Worm (Caenorhabditis elegans) whole organism, L3 larva: ENCODE data around the gene C34D4.10.
A peak's percentile ranks its signal among the peaks of the same experiment; 100 is the strongest.

Experiments
- R02D3.7 ChIP-seq: fragments of 150-350 bp; optimal IDR thresholded peaks from 2 replicates; lab custom pipeline; 2014; ENCODE audit warnings: missing biosample characterization, missing genetic modification characterization
- ZK546.5 ChIP-seq: sonication (generic microtip); optimal IDR thresholded peaks from 2 replicates; lab custom pipeline; 2017; ENCODE audit warnings: missing biosample characterization, missing genetic modification characterization
- aly-2 ChIP-seq: fragments of 150-350 bp; optimal IDR thresholded peaks from 2 replicates; lab custom pipeline; 2014; ENCODE audit warnings: missing biosample characterization, missing genetic modification characterization
- ama-1 ChIP-seq: fragments of 150-350 bp; optimal IDR thresholded peaks from 2 replicates; lab custom pipeline; 2018
- ceh-16 ChIP-seq: sonication (generic microtip); optimal IDR thresholded peaks from 2 replicates; lab custom pipeline; 2017; ENCODE audit warnings: missing biosample characterization, missing genetic modification characterization
- ceh-82 ChIP-seq: fragments of 150-350 bp; optimal IDR thresholded peaks from 2 replicates; lab custom pipeline; 2014; ENCODE audit warnings: missing biosample characterization, missing genetic modification characterization
- daf-12 ChIP-seq: fragments of 150-350 bp; optimal IDR thresholded peaks from 2 replicates; lab custom pipeline; 2014; ENCODE audit warnings: missing biosample characterization, missing genetic modification reagents, missing genetic modification characterization
- egl-27 ChIP-seq: sonication (generic microtip); optimal IDR thresholded peaks from 4 replicates; lab custom pipeline; 2017; ENCODE audit warnings: missing biosample characterization, missing genetic modification reagents, missing genetic modification characterization
- egl-5 ChIP-seq: fragments of 150-350 bp; optimal IDR thresholded peaks from 2 replicates; lab custom pipeline; 2017; ENCODE audit warnings: missing biosample characterization, missing genetic modification reagents, missing genetic modification characterization, inconsistent platforms
- elt-2 ChIP-seq: sonication (generic microtip); optimal IDR thresholded peaks from 2 replicates; lab custom pipeline; 2016; ENCODE audit warnings: missing genetic modification reagents, mild to moderate bottlenecking, missing genetic modification characterization, missing compliant biosample characterization
- elt-3 ChIP-seq, 3 experiments: fragments of 150-350 bp in 1 of 3; sonication (generic microtip) in 2 of 3; optimal IDR thresholded peaks; 2 replicates in 2 of 3; 4 replicates in 1 of 3; lab custom pipeline; 2014 to 2017; ENCODE audit warnings: missing biosample characterization in 3 of 3, missing genetic modification characterization in 3 of 3
- eor-1 ChIP-seq, 2 experiments: fragments of 150-350 bp; optimal IDR thresholded peaks; 2 replicates each; lab custom pipeline; 2014 to 2018; ENCODE audit warnings: missing biosample characterization in 2 of 2, missing genetic modification characterization in 2 of 2
- fkh-10 ChIP-seq: sonication (generic microtip); optimal IDR thresholded peaks from 2 replicates; lab custom pipeline; 2017; ENCODE audit warnings: missing biosample characterization, missing genetic modification reagents, missing genetic modification characterization
- fos-1 ChIP-seq: fragments of 150-350 bp; optimal IDR thresholded peaks from 2 replicates; lab custom pipeline; 2014; ENCODE audit warnings: missing biosample characterization, missing genetic modification characterization
- hmg-11 ChIP-seq: sonication (generic microtip); optimal IDR thresholded peaks from 2 replicates; lab custom pipeline; 2016; ENCODE audit warnings: missing genetic modification characterization, missing compliant biosample characterization
- jun-1 ChIP-seq: fragments of 150-350 bp; optimal IDR thresholded peaks from 2 replicates; lab custom pipeline; 2014; ENCODE audit warnings: missing biosample characterization, missing genetic modification reagents, missing genetic modification characterization
- lin-15B ChIP-seq: fragments of 150-350 bp; optimal IDR thresholded peaks from 2 replicates; lab custom pipeline; 2014; ENCODE audit warnings: missing biosample characterization, missing genetic modification characterization
- lin-39 ChIP-seq: fragments of 150-350 bp; optimal IDR thresholded peaks from 2 replicates; lab custom pipeline; 2018; ENCODE audit warnings: missing biosample characterization, missing genetic modification reagents, missing genetic modification characterization
- lsy-12 ChIP-seq: sonication (generic microtip); optimal IDR thresholded peaks from 2 replicates; lab custom pipeline; 2016; ENCODE audit warnings: mild to moderate bottlenecking, missing genetic modification characterization, missing compliant biosample characterization
- nfya-1 ChIP-seq: sonication (generic microtip); optimal IDR thresholded peaks from 2 replicates; lab custom pipeline; 2017; ENCODE audit warnings: missing genetic modification characterization, mild to moderate bottlenecking, missing compliant biosample characterization, antibody characterized with exemption, moderate library complexity; ENCODE audit not compliant: insufficient read depth
- nhr-11 ChIP-seq: fragments of 150-350 bp; optimal IDR thresholded peaks from 2 replicates; lab custom pipeline; 2014; ENCODE audit warnings: missing biosample characterization, missing genetic modification characterization
- nhr-12 ChIP-seq: fragments of 150-350 bp; optimal IDR thresholded peaks from 2 replicates; lab custom pipeline; 2014; ENCODE audit warnings: missing biosample characterization, missing genetic modification characterization
- nhr-23 ChIP-seq: fragments of 150-350 bp; optimal IDR thresholded peaks from 2 replicates; lab custom pipeline; 2014; ENCODE audit warnings: missing biosample characterization, missing genetic modification reagents, missing genetic modification characterization
- nhr-237 ChIP-seq: fragments of 150-350 bp; optimal IDR thresholded peaks from 2 replicates; lab custom pipeline; 2014; ENCODE audit warnings: missing biosample characterization, missing genetic modification characterization
- nhr-25 ChIP-seq: sonication (generic microtip); optimal IDR thresholded peaks from 2 replicates; lab custom pipeline; 2017; ENCODE audit warnings: missing biosample characterization, missing genetic modification characterization
- nhr-28 ChIP-seq: fragments of 150-350 bp; optimal IDR thresholded peaks from 2 replicates; lab custom pipeline; 2014; ENCODE audit warnings: missing biosample characterization, missing genetic modification characterization
- nhr-43 ChIP-seq: sonication (generic microtip); optimal IDR thresholded peaks from 2 replicates; lab custom pipeline; 2016; ENCODE audit warnings: mild to moderate bottlenecking, missing genetic modification characterization, missing compliant biosample characterization; ENCODE audit not compliant: poor library complexity, severe bottlenecking
- nhr-76 ChIP-seq: fragments of 150-350 bp; sonication (generic microtip); optimal IDR thresholded peaks from 5 replicates; lab custom pipeline; 2014; ENCODE audit warnings: missing biosample characterization, missing genetic modification characterization
- pha-4 ChIP-seq: fragments of 150-350 bp; optimal IDR thresholded peaks from 2 replicates; lab custom pipeline; 2014; ENCODE audit warnings: missing biosample characterization, missing genetic modification reagents, missing genetic modification characterization
- pqm-1 ChIP-seq: fragments of 150-350 bp; optimal IDR thresholded peaks from 2 replicates; lab custom pipeline; 2017; ENCODE audit warnings: missing biosample characterization, missing genetic modification characterization, inconsistent platforms
- skn-1 ChIP-seq: fragments of 150-350 bp; optimal IDR thresholded peaks from 2 replicates; lab custom pipeline; 2014; ENCODE audit warnings: missing biosample characterization, missing genetic modification characterization
- tbx-2 ChIP-seq: sonication (generic microtip); optimal IDR thresholded peaks from 2 replicates; lab custom pipeline; 2016; ENCODE audit warnings: mild to moderate bottlenecking, missing genetic modification characterization, missing compliant biosample characterization
- unc-39 ChIP-seq: sonication (generic microtip); optimal IDR thresholded peaks from 4 replicates; lab custom pipeline; 2017; ENCODE audit warnings: missing biosample characterization, missing genetic modification characterization
- unc-62 ChIP-seq: fragments of 150-350 bp; sonication (generic microtip); optimal IDR thresholded peaks from 4 replicates; lab custom pipeline; 2014; ENCODE audit warnings: missing biosample characterization, missing genetic modification reagents, missing genetic modification characterization
- ztf-11 ChIP-seq: fragments of 150-350 bp; optimal IDR thresholded peaks from 2 replicates; lab custom pipeline; 2014; ENCODE audit warnings: missing biosample characterization, missing genetic modification characterization
- ztf-4 ChIP-seq: fragments of 150-350 bp; optimal IDR thresholded peaks from 2 replicates; lab custom pipeline; 2014; ENCODE audit warnings: missing biosample characterization, missing genetic modification characterization

Gene C34D4.10

DNA sequence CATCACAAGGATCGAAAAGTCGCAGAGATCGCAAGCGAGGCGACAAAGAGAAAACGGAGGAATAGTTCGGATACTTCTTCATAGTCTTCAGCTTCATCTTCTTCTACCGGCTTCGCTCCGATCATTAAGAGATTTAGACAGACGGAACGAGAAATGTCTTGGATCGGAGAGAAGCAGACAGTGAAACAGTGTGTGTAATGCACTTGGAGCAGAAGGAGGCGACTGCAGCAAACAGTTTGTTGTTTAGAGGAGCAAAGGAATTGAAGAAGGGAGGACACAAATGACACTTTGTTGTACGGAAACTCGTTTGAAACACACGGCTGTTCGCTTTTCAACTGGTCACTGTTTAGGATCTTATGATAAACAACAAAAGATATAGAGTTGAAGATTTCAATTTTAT lies 21.8 kb downstream of the C34D4.10 start:
- no peak for TF ChIP-seq R02D3.7
- no peak for TF ChIP-seq nhr-25 (tag; lab: Kevin White, UChicago)
- TF ChIP-seq unc-62 (GFP tag; lab: Kevin White, UChicago), result no peak
- TF ChIP-seq ama-1 (lab: Kevin White, UChicago), result no peak
- no peak for TF ChIP-seq ceh-82 (tag; lab: Kevin White, UChicago)
- no peak for TF ChIP-seq eor-1 (tag; optimal IDR thresholded peaks at IDR 0.05; lab: Kevin White, UChicago)
- peak; percentile 6 for TF ChIP-seq nfya-1 (tag; lab: Kevin White, UChicago)
- TF ChIP-seq egl-5 (tag; lab: Kevin White, UChicago), result peak; percentile 39
- TF ChIP-seq nhr-237 (tag; lab: Kevin White, UChicago), result no peak
- no peak for TF ChIP-seq ztf-4 (tag; lab: Kevin White, UChicago)
- TF ChIP-seq tbx-2 (tag; lab: Kevin White, UChicago), result no peak
- TF ChIP-seq fos-1 (tag; lab: Kevin White, UChicago), result no peak
- no peak for TF ChIP-seq unc-39
- TF ChIP-seq nhr-76 (tag; lab: Kevin White, UChicago), result no peak
- TF ChIP-seq pha-4 (tag; lab: Kevin White, UChicago), result peak; percentile 53
- no peak for TF ChIP-seq ztf-11 (tag; lab: Kevin White, UChicago)
- TF ChIP-seq egl-27 (tag; lab: Kevin White, UChicago), result no peak
- peak; percentile 34 for TF ChIP-seq lin-39 (tag; lab: Kevin White, UChicago)
- TF ChIP-seq nhr-28 (tag; lab: Kevin White, UChicago), result no peak
- no peak for TF ChIP-seq pqm-1 (tag; lab: Kevin White, UChicago)
- no peak for TF ChIP-seq fkh-10
- no peak for TF ChIP-seq nhr-43 (tag; lab: Kevin White, UChicago)
- TF ChIP-seq nhr-12 (tag; lab: Kevin White, UChicago), result no peak
- TF ChIP-seq skn-1 (tag; lab: Kevin White, UChicago), result no peak
- no peak for TF ChIP-seq nhr-23
- no peak for TF ChIP-seq lin-15B
- TF ChIP-seq elt-3 (tag; optimal IDR thresholded peaks at IDR 0.05; lab: Kevin White, UChicago), result no peak
- no peak for TF ChIP-seq lsy-12 (tag; lab: Kevin White, UChicago)
- no peak for TF ChIP-seq jun-1 (tag; lab: Kevin White, UChicago)

- peak; percentile 31 for TF ChIP-seq nfya-1 (tag; lab: Kevin White, UChicago)
- TF ChIP-seq nhr-43 (tag; lab: Kevin White, UChicago), result no peak
These were observed 22.6 kb downstream of the C34D4.10 start, which contains the start of gene ZC477.4 for ce11 chrIV:7098509-7099065. Gene ZC477.4, minus strand, starts transcription at chrIV:7098784.

DNA sequence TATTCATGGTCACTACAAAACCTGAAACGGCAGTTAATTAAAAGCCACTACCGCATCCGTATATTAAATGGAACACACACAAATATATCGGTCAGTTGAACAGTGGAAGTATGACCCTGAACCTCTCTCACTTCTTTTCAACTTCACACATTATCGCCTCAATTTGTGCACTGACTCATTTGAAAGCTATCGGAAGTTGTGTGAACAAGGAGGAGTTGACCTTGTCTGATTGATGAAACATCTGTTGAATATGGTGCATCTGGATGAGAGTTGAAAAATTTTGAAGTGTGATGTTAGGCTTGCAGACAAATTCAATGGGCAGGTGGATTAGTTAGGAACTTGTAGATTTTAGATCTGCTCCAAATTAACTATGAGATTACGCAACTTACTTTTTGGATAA lies 23.8 kb downstream of the C34D4.10 start:
- TF ChIP-seq lin-15B (no peak), tbx-2 (tag; lab: Kevin White, UChicago) (no peak), daf-12 (tag; lab: Kevin White, UChicago) (no peak), aly-2 (tag; lab: Kevin White, UChicago) (no peak), hmg-11 (no peak), fos-1 (tag; lab: Kevin White, UChicago) (no peak), egl-27 (tag; lab: Kevin White, UChicago) (no peak), ZK546.5 (no peak), elt-3 (tag; optimal IDR thresholded peaks at IDR 0.05; lab: Kevin White, UChicago) (no peak), lin-39 (tag; lab: Kevin White, UChicago) (no peak), R02D3.7 (no peak), nhr-11 (tag; lab: Kevin White, UChicago) (no peak), ceh-16 (no peak), jun-1 (tag; lab: Kevin White, UChicago) (no peak), lsy-12 (tag; lab: Kevin White, UChicago) (no peak), elt-2 (tag; lab: Kevin White, UChicago) (no peak), nfya-1 (tag; lab: Kevin White, UChicago) (no peak)

- TF ChIP-seq nhr-28 (tag; lab: Kevin White, UChicago) (no peak), lin-39 (tag; lab: Kevin White, UChicago) (peak; percentile 0)
These were observed 25.1 kb downstream of the C34D4.10 start for ce11 chrIV:7096097-7096496.
